Worm (Caenorhabditis elegans): ENCODE data around the gene M04D8.4.

The M04D8.4 gene

DNA sequence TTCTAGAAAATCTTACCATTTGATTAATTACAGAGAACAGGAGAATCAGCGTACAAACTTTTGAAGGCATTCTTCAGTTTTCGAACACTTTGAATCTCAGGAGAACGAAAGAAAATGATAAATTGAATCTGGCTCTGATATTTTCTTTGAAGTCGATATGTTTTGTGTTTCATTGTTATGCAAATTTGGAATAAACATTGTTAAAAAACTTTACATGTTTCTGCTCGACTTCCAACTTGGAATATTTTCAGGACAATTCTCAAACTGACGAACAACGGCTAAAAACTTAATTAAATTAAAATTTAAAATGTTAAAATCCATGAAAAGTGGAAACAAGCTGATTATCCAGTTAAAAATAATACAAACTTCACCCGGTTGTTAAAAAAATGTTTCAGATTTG lies 42.1 kb downstream of the M04D8.4 start, which contains the start of gene C05B5.1:
C05B5.1 (minus strand) TSS at position 101 of the 400 bp plus-strand sequence.
- TF ChIP-seq unc-39 (tag; optimal IDR thresholded peaks at IDR 0.05): no peak
- TF ChIP-seq hlh-1 (tag; optimal IDR thresholded peaks at IDR 0.05): no peak
- TF ChIP-seq lin-32 (GFP tag; optimal IDR thresholded peaks at IDR 0.05): no peak
- no peak for TF ChIP-seq pha-4 (tag; optimal IDR thresholded peaks at IDR 0.05)
- TF ChIP-seq bed-3 (GFP tag; optimal IDR thresholded peaks at IDR 0.05): no peak

DNA sequence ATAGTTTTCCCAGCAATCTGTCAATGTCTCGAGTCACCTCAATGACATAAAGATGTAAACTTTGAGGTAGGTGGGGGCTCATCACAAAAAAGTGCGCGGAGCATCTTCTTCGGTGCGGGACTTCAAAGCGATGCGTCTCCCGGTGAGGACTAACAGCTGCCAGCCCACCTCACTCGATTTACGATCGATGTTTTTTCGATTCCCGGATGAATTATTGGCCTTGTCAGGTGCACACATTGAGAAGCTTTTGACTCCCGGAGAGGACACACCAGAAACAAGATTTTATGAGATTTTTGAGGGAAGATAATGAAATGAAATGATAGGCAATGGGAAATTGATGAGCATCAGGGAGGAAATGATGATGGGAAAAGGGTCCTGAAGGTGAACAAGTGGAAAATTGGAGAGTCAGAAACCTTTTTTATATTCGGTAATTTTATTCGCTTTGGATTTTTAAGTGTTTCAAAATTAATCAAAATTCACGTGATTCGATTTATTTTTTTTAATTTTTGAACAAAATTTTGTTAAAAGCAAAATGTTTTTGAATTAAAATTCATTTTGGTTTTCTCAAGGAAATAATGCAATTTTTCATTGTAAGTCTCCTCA lies 43.5 kb downstream of the M04D8.4 start, which contains the start of gene C05B5.12:
C05B5.12 (plus strand) TSS at position 553 of the 603 bp plus-strand sequence.
- no peak for TF ChIP-seq ceh-83 (GFP tag; optimal IDR thresholded peaks at IDR 0.05)
- TF ChIP-seq unc-62 (GFP tag; optimal IDR thresholded peaks at IDR 0.05): peak; percentile 81
- peak; percentile 7 for TF ChIP-seq mab-5 (tag; optimal IDR thresholded peaks at IDR 0.05)
- TF ChIP-seq ceh-39 (tag; optimal IDR thresholded peaks at IDR 0.05): no peak
- no peak for TF ChIP-seq M03D4.4 (tag; optimal IDR thresholded peaks at IDR 0.05)
- TF ChIP-seq cnd-1 (tag; optimal IDR thresholded peaks at IDR 0.05): no peak
- peak; percentile 92 for TF ChIP-seq hlh-1 (tag; optimal IDR thresholded peaks at IDR 0.05)
- peak; percentile 88 for TF ChIP-seq unc-120 (tag; optimal IDR thresholded peaks at IDR 0.05; ENCODE audit: poor library complexity, severe bottlenecking)
- no peak for TF ChIP-seq elt-3 (tag; optimal IDR thresholded peaks at IDR 0.05)

DNA sequence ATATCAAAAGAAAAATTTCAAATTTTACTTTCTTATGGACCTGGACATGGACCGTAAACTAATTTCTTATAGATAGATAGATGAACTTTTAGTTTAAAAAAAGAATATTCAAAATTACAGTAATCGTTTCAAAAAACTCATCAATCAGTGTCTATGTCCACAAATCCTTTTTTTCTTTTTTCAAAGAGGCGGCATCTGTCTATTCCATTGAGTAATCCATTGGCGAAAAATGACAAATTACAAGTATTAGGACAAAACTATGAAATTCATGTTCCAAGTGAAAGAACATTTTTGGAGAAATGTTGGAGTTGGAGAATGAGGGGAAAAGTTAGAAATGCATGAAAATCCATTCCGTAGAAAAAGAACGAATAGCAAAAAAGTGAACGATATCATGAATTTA lies 44.9 kb downstream of the M04D8.4 start:
- TF ChIP-seq ztf-11 (tag; optimal IDR thresholded peaks at IDR 0.05): no peak
- no peak for TF ChIP-seq sem-2 (GFP tag; optimal IDR thresholded peaks at IDR 0.05)
- no peak for TF ChIP-seq zip-8 (tag; optimal IDR thresholded peaks at IDR 0.05)
- no peak for TF ChIP-seq cnd-1 (tag; optimal IDR thresholded peaks at IDR 0.05)
- TF ChIP-seq tbx-8 (GFP tag; optimal IDR thresholded peaks at IDR 0.05): no peak
- no peak for TF ChIP-seq ces-1 (GFP tag; optimal IDR thresholded peaks at IDR 0.05)
- TF ChIP-seq nhr-76 (tag; optimal IDR thresholded peaks at IDR 0.05): no peak
- no peak for TF ChIP-seq mls-2 (tag; optimal IDR thresholded peaks at IDR 0.05)
- TF ChIP-seq nhr-12 (tag; optimal IDR thresholded peaks at IDR 0.05): no peak
- no peak for TF ChIP-seq snpc-4 (tag; optimal IDR thresholded peaks at IDR 0.05)
- TF ChIP-seq unc-39 (tag; optimal IDR thresholded peaks at IDR 0.05): no peak
- no peak for TF ChIP-seq mep-1 (tag; optimal IDR thresholded peaks at IDR 0.05)
- no peak for TF ChIP-seq ceh-43 (GFP tag; optimal IDR thresholded peaks at IDR 0.05)
- TF ChIP-seq lin-32 (GFP tag; optimal IDR thresholded peaks at IDR 0.05): no peak
- TF ChIP-seq hlh-1 (tag; optimal IDR thresholded peaks at IDR 0.05): no peak
- TF ChIP-seq ceh-83 (GFP tag; optimal IDR thresholded peaks at IDR 0.05): no peak
- no peak for TF ChIP-seq M03D4.4 (tag; optimal IDR thresholded peaks at IDR 0.05)
- TF ChIP-seq mab-5 (tag; optimal IDR thresholded peaks at IDR 0.05): no peak
- TF ChIP-seq nhr-237 (tag; optimal IDR thresholded peaks at IDR 0.05): no peak
- TF ChIP-seq ham-2 (GFP tag; optimal IDR thresholded peaks at IDR 0.05): no peak

DNA sequence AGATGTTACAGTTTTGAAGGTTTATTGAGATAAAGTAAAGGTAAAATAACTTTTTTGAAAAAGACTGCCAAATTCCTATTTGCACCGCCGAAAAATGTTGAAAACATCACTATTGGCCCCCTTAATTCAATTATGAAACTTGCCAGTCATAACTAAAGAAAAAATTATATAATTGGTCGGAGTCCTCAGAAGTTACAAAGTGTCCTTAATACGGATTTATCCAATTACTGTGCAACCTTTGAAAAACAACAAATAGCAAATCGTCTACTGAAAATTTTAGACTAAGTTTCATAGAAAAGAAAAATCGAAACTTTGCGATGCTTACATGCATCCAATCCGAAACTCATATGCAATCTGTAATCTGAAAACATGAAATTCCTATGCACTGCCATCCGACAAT lies 45.8 kb downstream of the M04D8.4 start:
- TF ChIP-seq ceh-83 (GFP tag; optimal IDR thresholded peaks at IDR 0.05) (no peak), drap-1 (GFP tag; optimal IDR thresholded peaks at IDR 0.05) (no peak), nhr-28 (tag; optimal IDR thresholded peaks at IDR 0.05) (no peak), lin-13 (tag; optimal IDR thresholded peaks at IDR 0.05) (no peak), nhr-12 (tag; optimal IDR thresholded peaks at IDR 0.05) (no peak)

DNA sequence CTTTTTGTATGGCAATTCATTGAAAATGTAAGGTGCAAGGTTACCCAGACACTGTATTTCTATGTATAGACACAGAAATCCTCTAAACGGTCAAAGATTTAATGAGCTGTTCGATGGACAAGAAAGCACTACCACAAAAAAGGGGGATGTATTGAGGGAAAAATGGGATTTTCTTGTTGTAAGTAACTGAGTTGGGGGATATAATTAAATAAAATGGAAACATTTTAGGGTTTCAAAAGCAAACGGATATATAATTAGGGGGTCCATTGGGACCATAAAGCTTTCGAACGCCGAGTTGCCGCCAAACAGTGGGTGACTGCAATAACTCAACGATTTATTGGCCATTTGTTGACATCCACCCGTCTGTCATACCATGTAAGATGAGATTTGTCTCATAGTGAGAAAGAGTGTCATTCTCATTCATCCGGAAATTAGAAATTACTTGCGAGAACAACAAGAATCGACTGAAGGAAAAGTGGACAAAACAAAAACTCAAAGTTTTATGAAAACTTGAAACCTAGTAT lies 48.3 kb downstream of the M04D8.4 start:
- TF ChIP-seq nhr-28 (tag; optimal IDR thresholded peaks at IDR 0.05) (no peak), nhr-2 (tag; optimal IDR thresholded peaks at IDR 0.05) (no peak), ces-1 (GFP tag; optimal IDR thresholded peaks at IDR 0.05) (peak; percentile 64), elt-1 (tag; optimal IDR thresholded peaks at IDR 0.05; ENCODE audit: borderline replicate concordance, insufficient read depth) (no peak), mep-1 (tag; optimal IDR thresholded peaks at IDR 0.05) (no peak), mls-2 (tag; optimal IDR thresholded peaks at IDR 0.05) (no peak), lin-32 (GFP tag; optimal IDR thresholded peaks at IDR 0.05) (no peak), unc-62 (GFP tag; optimal IDR thresholded peaks at IDR 0.05) (peak; percentile 55)
